Worm (Caenorhabditis elegans) whole organism, L4 larva: ENCODE data around the gene pfk-1.2.

Experiments
- ceh-32 ChIP-seq: sonication (generic microtip); optimal IDR thresholded peaks from 2 replicates; lab custom pipeline; 2016; ENCODE audit warnings: mild to moderate bottlenecking, missing genetic modification characterization, missing compliant biosample characterization; ENCODE audit not compliant: poor library complexity
- daf-19 ChIP-seq: fragments of 200-800 bp; sonication (Bioruptor generic); conservative IDR thresholded peaks from 2 replicates; pipeline ENCODE4 v1.3.6; 2022; ENCODE audit warnings: missing genetic modification characterization, missing compliant biosample characterization
- dmd-8 ChIP-seq: fragments of 200-800 bp; sonication (Bioruptor generic); IDR thresholded peaks from 2 replicates; pipeline ENCODE4 v1.3.6; 2022; ENCODE audit warnings: missing genetic modification characterization, missing compliant biosample characterization
- lin-15B ChIP-seq: fragments of 150-350 bp; sonication (generic microtip); optimal IDR thresholded peaks from 3 replicates; lab custom pipeline; 2014; ENCODE audit warnings: missing biosample characterization, missing genetic modification characterization
- lin-39 ChIP-seq: fragments of 150-350 bp; optimal IDR thresholded peaks from 2 replicates; lab custom pipeline; 2014; ENCODE audit warnings: missing biosample characterization, missing genetic modification reagents, missing genetic modification characterization
- mdl-1 ChIP-seq, 2 experiments: fragments of 150-350 bp in 1 of 2; sonication (generic microtip) in 1 of 2; optimal IDR thresholded peaks; 2 replicates each; lab custom pipeline; 2014 to 2017; ENCODE audit warnings: missing biosample characterization in 2 of 2, missing genetic modification characterization in 2 of 2
- pqm-1 ChIP-seq: sonication (generic microtip); optimal IDR thresholded peaks from 2 replicates; lab custom pipeline; 2017; ENCODE audit warnings: missing biosample characterization, missing genetic modification characterization
- snpc-4 ChIP-seq: fragments of 150-350 bp; optimal IDR thresholded peaks from 2 replicates; lab custom pipeline; 2014; ENCODE audit warnings: missing biosample characterization, missing genetic modification characterization
- vab-7 ChIP-seq: fragments of 200-800 bp; sonication (Bioruptor generic); IDR thresholded peaks from 2 replicates; pipeline ENCODE4 v1.3.6; 2022; ENCODE audit warnings: missing genetic modification reagents, missing genetic modification characterization, missing compliant biosample characterization

- no peak for TF ChIP-seq mdl-1 (tag; optimal IDR thresholded peaks at IDR 0.05; lab: Kevin White, UChicago)
- no peak for TF ChIP-seq ceh-32 (tag; lab: Kevin White, UChicago)
- TF ChIP-seq daf-19 (GFP tag; lab: Robert Waterston, UW), result no peak
- no peak for TF ChIP-seq snpc-4 (tag; lab: Kevin White, UChicago)
- no peak for TF ChIP-seq dmd-8 (GFP tag; lab: Robert Waterston, UW)
- TF ChIP-seq lin-39, result no peak
- no peak for TF ChIP-seq pqm-1
- no peak for TF ChIP-seq vab-7 (GFP tag; lab: Robert Waterston, UW)
- no peak for TF ChIP-seq lin-15B (tag; lab: Kevin White, UChicago)
Observed at ce11 chrV:9531477-9531876, at the start of gene pfk-1.2, which contains the start of gene C50F4.10.
